Fruit fly (Drosophila melanogaster): ENCODE results near the gene CG1835.

- TF ChIP-seq Fer3 (tag; optimal IDR thresholded peaks at IDR 0.05) = no peak
- TF ChIP-seq ham (GFP tag; IDR thresholded peaks at IDR 0.05) = no peak
- no peak for TF ChIP-seq zf30C (GFP tag; optimal IDR thresholded peaks at IDR 0.05)
- TF ChIP-seq Sin3A (optimal IDR thresholded peaks at IDR 0.05) = no peak
- TF ChIP-seq cad (GFP tag; optimal IDR thresholded peaks at IDR 0.05) = no peak
- TF ChIP-seq CG32532 (GFP tag; IDR thresholded peaks at IDR 0.05) = peak; percentile 33; the same call in 1 of the 2 replicates
- TF ChIP-seq Ptx1 (GFP tag; IDR thresholded peaks at IDR 0.05) = no peak
Observed at dm6 chrX:20658627-20659026, 3.1 kb upstream of the CG1835 start.
